Worm (Caenorhabditis elegans): ENCODE measurements around the gene cki-1.

ce11 chrII:7838661-7839060, 27.6 kb downstream of the cki-1 start:
- TF ChIP-seq nhr-12 (tag; optimal IDR thresholded peaks at IDR 0.05), result no peak
- no peak for TF ChIP-seq xbp-1 (tag; optimal IDR thresholded peaks at IDR 0.05)
- TF ChIP-seq lin-13 (GFP tag; optimal IDR thresholded peaks at IDR 0.05), result no peak
- TF ChIP-seq egl-27 (tag; optimal IDR thresholded peaks at IDR 0.05), result no peak
- TF ChIP-seq unc-62 (GFP tag; optimal IDR thresholded peaks at IDR 0.05), result peak; percentile 17
- TF ChIP-seq zag-1 (tag; optimal IDR thresholded peaks at IDR 0.05), result no peak
- no peak for TF ChIP-seq ztf-4 (tag; optimal IDR thresholded peaks at IDR 0.05)
- TF ChIP-seq snpc-4 (tag; optimal IDR thresholded peaks at IDR 0.05), result no peak
- no peak for TF ChIP-seq lir-3 (tag; optimal IDR thresholded peaks at IDR 0.05; ENCODE audit: poor library complexity)
- TF ChIP-seq tbx-2 (tag; optimal IDR thresholded peaks at IDR 0.05), result no peak

Measured in whole organism, L1 larva.